Fruit fly (Drosophila melanogaster) whole organism, pupa: ENCODE measurements around the gene RpS4.

Source experiments
- CG10348 ChIP-seq: fragments of 200-800 bp; sonication (Bioruptor generic); IDR thresholded peaks from 2 replicates; pipeline ENCODE4 v1.3.6; 2022; ENCODE audit warnings: missing biosample characterization, missing genetic modification characterization
- CG13204 ChIP-seq: fragments of 200-800 bp; sonication (Bioruptor generic); optimal IDR thresholded peaks from 2 replicates; lab custom pipeline; 2018; ENCODE audit warnings: missing biosample characterization, mild to moderate bottlenecking, missing genetic modification characterization, moderate library complexity
- CG17806 ChIP-seq: fragments of 200-800 bp; sonication (Bioruptor generic); optimal IDR thresholded peaks from 2 replicates; lab custom pipeline; 2018; ENCODE audit warnings: missing biosample characterization, mild to moderate bottlenecking, missing genetic modification characterization, moderate library complexity
- CG32121 ChIP-seq: fragments of 200-800 bp; sonication (Bioruptor generic); IDR thresholded peaks from 2 replicates; pipeline ENCODE4 v1.3.6; 2022; ENCODE audit warnings: missing biosample characterization, missing genetic modification characterization
- CG34367 ChIP-seq: fragments of 200-800 bp; sonication (Bioruptor generic); optimal IDR thresholded peaks from 2 replicates; lab custom pipeline; 2018; ENCODE audit warnings: missing biosample characterization, mild to moderate bottlenecking, missing genetic modification characterization
- CG4496 ChIP-seq: fragments of 200-800 bp; sonication (Bioruptor generic); IDR thresholded peaks from 3 replicates; pipeline ENCODE4 v1.3.6; 2022; ENCODE audit warnings: missing biosample characterization, missing genetic modification characterization
- CG8159 ChIP-seq: fragments of 200-800 bp; sonication (Bioruptor generic); optimal IDR thresholded peaks from 3 replicates; lab custom pipeline; 2018; ENCODE audit warnings: missing biosample characterization, mild to moderate bottlenecking, missing genetic modification characterization, moderate library complexity
- CG8301 ChIP-seq: fragments of 200-800 bp; sonication (Bioruptor generic); optimal IDR thresholded peaks from 2 replicates; lab custom pipeline; 2018; ENCODE audit warnings: missing biosample characterization, mild to moderate bottlenecking, missing genetic modification characterization
- CG9948 ChIP-seq: fragments of 200-800 bp; sonication (Bioruptor generic); optimal IDR thresholded peaks from 2 replicates; lab custom pipeline; 2018; ENCODE audit warnings: missing biosample characterization, mild to moderate bottlenecking, missing genetic modification characterization, moderate library complexity
- D1 ChIP-seq: fragments of 200-800 bp; sonication (Bioruptor generic); optimal IDR thresholded peaks from 2 replicates; lab custom pipeline; 2018; ENCODE audit warnings: missing biosample characterization, mild to moderate bottlenecking, missing genetic modification characterization, moderate library complexity
- Ets98B ChIP-seq: fragments of 200-800 bp; sonication (Bioruptor generic); IDR thresholded peaks from 2 replicates; pipeline ENCODE4 v1.3.6; 2022; ENCODE audit warnings: missing biosample characterization, missing genetic modification characterization
- Snoo ChIP-seq: fragments of 200-800 bp; sonication (Bioruptor generic); optimal IDR thresholded peaks from 3 replicates; lab custom pipeline; 2017; ENCODE audit warnings: missing biosample characterization, mild to moderate bottlenecking, missing genetic modification characterization, inconsistent platforms
- rn ChIP-seq: fragments of 200-800 bp; sonication (Bioruptor generic); IDR thresholded peaks from 2 replicates; pipeline ENCODE4 v1.3.6; 2022; ENCODE audit warnings: missing biosample characterization, missing genetic modification characterization

RpS4 gene

dm6 chr3L:13084477-13084876, 42.9 kb downstream of the RpS4 start:
- TF ChIP-seq D1 (tag; lab: Kevin White, UChicago) (no peak), Ets98B (no peak), CG13204 (GFP tag; lab: Kevin White, UChicago) (no peak), Snoo (tag; lab: Kevin White, UChicago) (no peak), CG34367 (tag; lab: Kevin White, UChicago) (no peak), CG9948 (tag; lab: Kevin White, UChicago) (no peak), CG8159 (tag; lab: Kevin White, UChicago) (no peak), CG17806 (tag; lab: Kevin White, UChicago) (no peak), CG32121 (GFP tag; lab: Robert Waterston, UW) (no peak), CG10348 (GFP tag; lab: Robert Waterston, UW) (no peak), rn (GFP tag; lab: Robert Waterston, UW) (no peak)

- TF ChIP-seq D1 (tag; lab: Kevin White, UChicago) (no peak), CG4496 (GFP tag; lab: Robert Waterston, UW) (no peak), CG8301 (tag; lab: Kevin White, UChicago) (no peak)
Observed at dm6 chr3L:13087189-13087588, 45.6 kb downstream of the RpS4 start, which contains the start of gene CG17300. TSS of gene CG17300 (minus strand) at chr3L:13087289.

dm6 chr3L:13089869-13090268, 48.3 kb downstream of the RpS4 start, which contains the start of gene CG11251:
TSS of gene CG11251 (minus strand) at chr3L:13089969.
- no peak for TF ChIP-seq CG9948 (tag; lab: Kevin White, UChicago)
- no peak for TF ChIP-seq CG10348 (GFP tag; lab: Robert Waterston, UW)
- no peak for TF ChIP-seq CG13204 (GFP tag; lab: Kevin White, UChicago)
- TF ChIP-seq CG34367 (tag; lab: Kevin White, UChicago), result no peak
- no peak for TF ChIP-seq Snoo (tag; lab: Kevin White, UChicago)
